Fruit fly (Drosophila melanogaster): ENCODE results near the gene CG4022.
A peak's percentile ranks its signal among the peaks of the same experiment; 100 is the strongest.

The CG4022 gene

dm6 chr3L:9360217-9360692, 50.4 kb downstream of the CG4022 start, which contains the start of gene Pdxk:
Gene Pdxk (plus strand): TSS chr3L:9360316.
- TF ChIP-seq achi (GFP tag; optimal IDR thresholded peaks at IDR 0.05) = no peak
- peak; percentile 45 for TF ChIP-seq vri (GFP tag; optimal IDR thresholded peaks at IDR 0.05)
- TF ChIP-seq Ets96B (tag; optimal IDR thresholded peaks at IDR 0.05) = no peak
- TF ChIP-seq Sox102F (GFP tag; optimal IDR thresholded peaks at IDR 0.05) = no peak
- no peak for TF ChIP-seq fd85E (GFP tag; optimal IDR thresholded peaks at IDR 0.05)
- peak; percentile 3 for TF ChIP-seq net (GFP tag; optimal IDR thresholded peaks at IDR 0.05)
- TF ChIP-seq Ets21C (GFP tag; optimal IDR thresholded peaks at IDR 0.05) = no peak
- no peak for TF ChIP-seq CG10631 (GFP tag; optimal IDR thresholded peaks at IDR 0.05)
- TF ChIP-seq CG9139 (GFP tag; optimal IDR thresholded peaks at IDR 0.05) = no peak
- TF ChIP-seq CG3919 (GFP tag; optimal IDR thresholded peaks at IDR 0.05) = no peak
- no peak for TF ChIP-seq Smox (GFP tag; optimal IDR thresholded peaks at IDR 0.05)
- TF ChIP-seq Gug (GFP tag; IDR thresholded peaks at IDR 0.05) = no peak
- TF ChIP-seq Hr39 (GFP tag; optimal IDR thresholded peaks at IDR 0.05) = no peak
- TF ChIP-seq CG7368 (GFP tag; optimal IDR thresholded peaks at IDR 0.05) = no peak
- no peak for TF ChIP-seq dac (GFP tag; optimal IDR thresholded peaks at IDR 0.05)
- peak; percentile 39 for TF ChIP-seq dsx (GFP tag; optimal IDR thresholded peaks at IDR 0.05; ENCODE audit: poor library complexity, severe bottlenecking)
- TF ChIP-seq Met (GFP tag; optimal IDR thresholded peaks at IDR 0.05) = no peak
- no peak for TF ChIP-seq Hr38 (GFP tag; optimal IDR thresholded peaks at IDR 0.05)
- no peak for TF ChIP-seq salr (GFP tag; optimal IDR thresholded peaks at IDR 0.05)
- TF ChIP-seq OdsH (GFP tag; optimal IDR thresholded peaks at IDR 0.05) = no peak
- TF ChIP-seq fd59A (GFP tag; optimal IDR thresholded peaks at IDR 0.05) = no peak
- no peak for TF ChIP-seq CG15336 (GFP tag; IDR thresholded peaks at IDR 0.05)
- TF ChIP-seq Blimp-1 (GFP tag; optimal IDR thresholded peaks at IDR 0.05) = no peak
- no peak for TF ChIP-seq Sox15 (GFP tag; optimal IDR thresholded peaks at IDR 0.05)
- TF ChIP-seq CG6276 (GFP tag; optimal IDR thresholded peaks at IDR 0.05) = peak; percentile 30
- TF ChIP-seq CG8319 (GFP tag; optimal IDR thresholded peaks at IDR 0.05) = no peak
- TF ChIP-seq spab (GFP tag; optimal IDR thresholded peaks at IDR 0.05) = no peak
- TF ChIP-seq CG11294 (GFP tag; IDR thresholded peaks at IDR 0.05) = no peak
- TF ChIP-seq Eip78C (GFP tag) = peak; percentile 74
- TF ChIP-seq CG10669 (GFP tag; optimal IDR thresholded peaks at IDR 0.05) = peak; percentile 71
- no peak for TF ChIP-seq CG4318 (GFP tag; optimal IDR thresholded peaks at IDR 0.05)
- TF ChIP-seq Hr4 (GFP tag; optimal IDR thresholded peaks at IDR 0.05) = no peak
- no peak for TF ChIP-seq CG8632 (GFP tag; optimal IDR thresholded peaks at IDR 0.05)
- TF ChIP-seq CG11762 (GFP tag; optimal IDR thresholded peaks at IDR 0.05; ENCODE audit: insufficient read depth) = no peak
- TF ChIP-seq CG3032 (tag; optimal IDR thresholded peaks at IDR 0.05) = no peak
- TF ChIP-seq CG32006 (GFP tag; optimal IDR thresholded peaks at IDR 0.05) = no peak
- no peak for TF ChIP-seq CG31627 (GFP tag; optimal IDR thresholded peaks at IDR 0.05)
- TF ChIP-seq esn (GFP tag; optimal IDR thresholded peaks at IDR 0.05) = peak; percentile 3
- no peak for TF ChIP-seq CG11902 (GFP tag; optimal IDR thresholded peaks at IDR 0.05)
- TF ChIP-seq CG34406 (GFP tag; optimal IDR thresholded peaks at IDR 0.05) = no peak
- TF ChIP-seq svp (GFP tag) = peak; percentile 89
- no peak for TF ChIP-seq Eip93F (GFP tag; optimal IDR thresholded peaks at IDR 0.05)
- TF ChIP-seq CG1621 (tag; optimal IDR thresholded peaks at IDR 0.05) = peak; percentile 2
- no peak for TF ChIP-seq eg (GFP tag; IDR thresholded peaks at IDR 0.05)
- TF ChIP-seq Lpt (GFP tag; optimal IDR thresholded peaks at IDR 0.05) = no peak
- TF ChIP-seq fkh (GFP tag; optimal IDR thresholded peaks at IDR 0.05) = peak; percentile 84
- no peak for TF ChIP-seq CG6792 (GFP tag; optimal IDR thresholded peaks at IDR 0.05)
- TF ChIP-seq lz (GFP tag; optimal IDR thresholded peaks at IDR 0.05) = no peak
- no peak for TF ChIP-seq cyc (GFP tag; optimal IDR thresholded peaks at IDR 0.05)
- TF ChIP-seq acj6 (GFP tag; optimal IDR thresholded peaks at IDR 0.05) = no peak
- peak; percentile 19 for TF ChIP-seq CG6854 (GFP tag; optimal IDR thresholded peaks at IDR 0.05)
- peak; percentile 39 for TF ChIP-seq CG16779 (tag; optimal IDR thresholded peaks at IDR 0.05)
- no peak for TF ChIP-seq topi (GFP tag; optimal IDR thresholded peaks at IDR 0.05)
